Worm (Caenorhabditis elegans): ENCODE measurements around the gene F44G4.5.
A peak's percentile ranks its signal among the peaks of the same experiment; 100 is the strongest.

The F44G4.5 gene

ce11 chrII:8991602-8992001 is 8.6 kb downstream of the F44G4.5 start:
- TF ChIP-seq pqm-1 (tag; optimal IDR thresholded peaks at IDR 0.05), result peak; percentile 68
- no peak for TF ChIP-seq sea-2 (GFP tag; optimal IDR thresholded peaks at IDR 0.05)
- TF ChIP-seq elt-2 (tag; optimal IDR thresholded peaks at IDR 0.05), result peak; percentile 71
- TF ChIP-seq nhr-43 (tag; optimal IDR thresholded peaks at IDR 0.05; ENCODE audit: poor library complexity, severe bottlenecking), result no peak
- TF ChIP-seq eor-1 (tag; optimal IDR thresholded peaks at IDR 0.05), result no peak
- TF ChIP-seq nhr-28 (tag; optimal IDR thresholded peaks at IDR 0.05), result no peak

- TF ChIP-seq elt-2 (tag; optimal IDR thresholded peaks at IDR 0.05) (peak; percentile 43), pha-4 (tag; optimal IDR thresholded peaks at IDR 0.05) (peak; percentile 65), jun-1 (tag; optimal IDR thresholded peaks at IDR 0.05) (peak; percentile 28), pqm-1 (tag; optimal IDR thresholded peaks at IDR 0.05) (peak; percentile 38), ztf-4 (tag; optimal IDR thresholded peaks at IDR 0.05) (no peak)
Measured at ce11 chrII:8990267-8990666, 10.0 kb downstream of the F44G4.5 start.

DNA sequence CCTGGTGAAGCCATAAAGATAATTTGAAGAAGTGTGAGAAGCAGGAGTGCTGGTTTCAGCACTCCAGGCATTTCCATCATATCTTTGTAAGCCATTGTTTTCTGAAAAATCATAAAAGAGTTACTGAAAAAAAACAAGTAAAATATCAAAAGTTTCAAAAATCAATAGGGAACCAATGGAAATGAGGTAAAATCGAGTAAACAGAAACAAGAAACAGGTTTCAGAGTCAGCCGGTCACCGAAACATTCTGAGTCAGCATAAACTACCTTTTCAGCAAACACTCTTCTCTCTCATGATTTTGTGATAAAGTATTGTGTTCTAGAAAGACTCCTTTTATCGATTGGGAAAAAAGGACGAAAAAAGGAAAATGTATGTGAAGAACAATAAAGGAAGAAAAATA is 10.8 kb downstream of the F44G4.5 start, which contains the start of gene C18E9.9:
TSS of gene C18E9.9 (minus strand) at position 101 of the 400 bp plus-strand sequence.
- TF ChIP-seq elt-2 (tag; optimal IDR thresholded peaks at IDR 0.05) (peak; percentile 12), unc-39 (tag; optimal IDR thresholded peaks at IDR 0.05) (no peak), ama-1 (optimal IDR thresholded peaks at IDR 0.05) (no peak), nhr-11 (tag; optimal IDR thresholded peaks at IDR 0.05) (no peak), ZK546.5 (tag; optimal IDR thresholded peaks at IDR 0.05) (no peak), pha-4 (tag; optimal IDR thresholded peaks at IDR 0.05) (peak; percentile 20), fkh-2 (tag; optimal IDR thresholded peaks at IDR 0.05) (no peak), pqm-1 (tag; optimal IDR thresholded peaks at IDR 0.05) (peak; percentile 21), nhr-28 (tag; optimal IDR thresholded peaks at IDR 0.05) (no peak), egl-5 (tag; optimal IDR thresholded peaks at IDR 0.05) (no peak), nhr-67 (tag; optimal IDR thresholded peaks at IDR 0.05) (no peak)

ce11 chrII:8987962-8988361 is 12.3 kb downstream of the F44G4.5 start, which contains the start of gene C18E9.8:
TSS of gene C18E9.8 (minus strand) at chrII:8988062.
- no peak for TF ChIP-seq zag-1 (tag; optimal IDR thresholded peaks at IDR 0.05)
- no peak for TF ChIP-seq nhr-43 (tag; optimal IDR thresholded peaks at IDR 0.05; ENCODE audit: poor library complexity, severe bottlenecking)
- TF ChIP-seq elt-2 (tag; optimal IDR thresholded peaks at IDR 0.05), result peak; percentile 36

DNA sequence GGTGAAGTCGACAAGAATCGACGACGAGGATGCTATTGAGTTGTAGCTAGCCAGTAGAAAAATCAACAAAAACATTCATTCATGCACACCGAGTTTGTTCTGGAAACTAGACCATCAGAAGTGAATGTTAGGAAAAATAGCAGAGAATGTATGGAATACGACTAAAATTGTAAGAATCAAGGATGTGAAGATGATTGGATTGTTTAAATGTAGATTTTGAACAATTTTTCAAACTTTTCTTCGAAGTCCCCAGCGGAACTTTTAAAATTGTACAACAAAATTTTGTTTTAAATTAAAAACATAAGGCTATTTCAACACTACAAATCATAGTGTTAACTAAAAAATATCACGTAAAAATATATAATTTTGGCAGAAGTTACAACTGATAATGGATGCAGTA is 17.5 kb downstream of the F44G4.5 start, which contains the start of gene C18E9.7:
TSS of gene C18E9.7 (minus strand) at position 101 of the 400 bp plus-strand sequence.
- TF ChIP-seq fkh-2 (tag; optimal IDR thresholded peaks at IDR 0.05) (no peak), egl-27 (tag; optimal IDR thresholded peaks at IDR 0.05) (no peak), nhr-67 (tag; optimal IDR thresholded peaks at IDR 0.05) (no peak), elt-3 (tag; optimal IDR thresholded peaks at IDR 0.05) (no peak), ceh-82 (tag; optimal IDR thresholded peaks at IDR 0.05) (no peak), lin-15B (tag; optimal IDR thresholded peaks at IDR 0.05) (no peak), daf-12 (tag; optimal IDR thresholded peaks at IDR 0.05) (no peak), nhr-76 (tag; optimal IDR thresholded peaks at IDR 0.05) (no peak), nfya-1 (tag; optimal IDR thresholded peaks at IDR 0.05; ENCODE audit: insufficient read depth) (no peak), nhr-237 (tag; optimal IDR thresholded peaks at IDR 0.05) (no peak), nhr-77 (tag; optimal IDR thresholded peaks at IDR 0.05) (no peak)

ce11 chrII:8973516-8974043 is 26.7 kb downstream of the F44G4.5 start, which contains the start of gene tomm-40:
TSS of gene tomm-40 (minus strand) at chrII:8973566.
- TF ChIP-seq hmg-11 (tag; optimal IDR thresholded peaks at IDR 0.05) (peak; percentile 27), pha-4 (tag; optimal IDR thresholded peaks at IDR 0.05) (peak; percentile 4), elt-2 (tag; optimal IDR thresholded peaks at IDR 0.05) (no peak)

All from whole organism, L3 larva.